Fruit fly (Drosophila melanogaster) whole organism, prepupa: ENCODE results near the gene CG3164.

Experiments
- CG11762 ChIP-seq: fragments of 200-800 bp; sonication (Bioruptor generic); optimal IDR thresholded peaks from 3 replicates; lab custom pipeline; 2016; ENCODE audit warnings: missing biosample characterization, missing genetic modification characterization; ENCODE audit not compliant: insufficient read depth
- CG15336 ChIP-seq: fragments of 200-800 bp; sonication (Bioruptor generic); IDR thresholded peaks from 2 replicates; pipeline ENCODE4 v1.3.6; 2022; ENCODE audit warnings: missing biosample characterization, missing genetic modification characterization
- CG1621 ChIP-seq: fragments of 200-800 bp; sonication (Bioruptor generic); optimal IDR thresholded peaks from 3 replicates; lab custom pipeline; 2018; ENCODE audit warnings: missing biosample characterization, mild to moderate bottlenecking, missing genetic modification characterization
- CG6276 ChIP-seq: fragments of 200-800 bp; sonication (Bioruptor generic); optimal IDR thresholded peaks from 2 replicates; lab custom pipeline; 2017; ENCODE audit warnings: missing biosample characterization, mild to moderate bottlenecking, missing genetic modification characterization
- Eip78C ChIP-seq: fragments of 200-800 bp; sonication (Bioruptor generic); peaks from one replicate; lab custom pipeline; 2016; ENCODE audit warnings: missing biosample characterization, missing genetic modification characterization
- Hr4 ChIP-seq: fragments of 200-800 bp; sonication (Bioruptor generic); optimal IDR thresholded peaks from 3 replicates; lab custom pipeline; 2016; ENCODE audit warnings: missing biosample characterization, missing genetic modification characterization
- Lpt ChIP-seq: fragments of 200-800 bp; sonication (Bioruptor generic); optimal IDR thresholded peaks from 3 replicates; lab custom pipeline; 2016; ENCODE audit warnings: missing biosample characterization, missing genetic modification characterization
- Met ChIP-seq: fragments of 200-800 bp; sonication (Bioruptor generic); optimal IDR thresholded peaks from 3 replicates; lab custom pipeline; 2016; ENCODE audit warnings: missing biosample characterization, missing genetic modification characterization
- Sox102F ChIP-seq: fragments of 200-800 bp; sonication (Bioruptor generic); optimal IDR thresholded peaks from 2 replicates; lab custom pipeline; 2016; ENCODE audit warnings: missing biosample characterization, mild to moderate bottlenecking, missing genetic modification characterization
- achi ChIP-seq: fragments of 200-800 bp; sonication (Bioruptor generic); optimal IDR thresholded peaks from 3 replicates; lab custom pipeline; 2016; ENCODE audit warnings: missing biosample characterization, missing genetic modification characterization
- lz ChIP-seq: fragments of 200-800 bp; sonication (Bioruptor generic); optimal IDR thresholded peaks from 3 replicates; lab custom pipeline; 2016; ENCODE audit warnings: missing biosample characterization, missing genetic modification characterization
- spab ChIP-seq: fragments of 200-800 bp; sonication (Bioruptor generic); optimal IDR thresholded peaks from 2 replicates; lab custom pipeline; 2017; ENCODE audit warnings: missing biosample characterization, mild to moderate bottlenecking, missing genetic modification characterization, missing genetic modification reagents

DNA sequence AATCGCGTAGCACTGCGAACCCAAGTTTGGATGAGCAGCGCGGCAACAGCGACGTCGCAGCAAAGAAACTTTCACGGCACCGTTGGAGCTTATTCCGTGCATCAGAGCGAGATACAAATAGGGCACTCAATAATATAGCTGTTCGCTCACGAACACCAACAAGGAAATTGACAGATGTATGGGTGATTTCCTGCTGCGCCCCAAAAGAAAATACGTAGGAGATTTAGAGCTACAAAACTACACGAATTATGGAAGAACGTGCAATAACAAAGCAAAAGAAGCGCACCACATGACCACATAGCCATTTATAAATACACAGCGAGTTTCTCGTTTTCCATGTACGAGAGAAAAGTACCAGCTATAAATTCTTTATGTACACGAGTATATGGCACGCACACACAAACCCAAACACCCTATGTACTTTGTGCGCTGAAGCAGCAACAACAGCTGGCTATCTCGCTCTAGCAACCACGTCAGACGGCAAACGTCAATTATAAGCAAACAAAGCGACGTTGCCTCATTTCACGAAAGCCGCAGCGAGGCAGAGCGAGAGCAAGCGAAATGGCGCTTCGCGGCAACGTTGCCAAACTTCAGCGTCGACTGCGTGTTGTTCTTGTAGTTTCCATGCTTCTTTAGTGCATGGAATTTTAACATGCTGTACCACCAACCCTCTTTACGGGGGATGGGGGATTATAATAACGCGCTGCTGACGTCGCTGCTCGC is 31.0 kb upstream of the CG3164 start:
- TF ChIP-seq spab (GFP tag; lab: Kevin White, UChicago) (no peak), CG15336 (GFP tag; lab: Robert Waterston, UW) (no peak), CG11762 (GFP tag; lab: Kevin White, UChicago) (no peak), Met (GFP tag; lab: Kevin White, UChicago) (no peak), Sox102F (GFP tag; lab: Kevin White, UChicago) (peak; percentile 34), Lpt (GFP tag; lab: Kevin White, UChicago) (no peak), Eip78C (no peak), CG6276 (peak; percentile 64), achi (peak; percentile 13), Hr4 (GFP tag; lab: Kevin White, UChicago) (no peak), CG1621 (tag; lab: Kevin White, UChicago) (peak; percentile 49), lz (no peak)
